Fruit fly (Drosophila melanogaster): Measurements from ENCODE around the gene mxt.
A peak's percentile ranks its signal among the peaks of the same experiment; 100 is the strongest.

mxt gene

DNA sequence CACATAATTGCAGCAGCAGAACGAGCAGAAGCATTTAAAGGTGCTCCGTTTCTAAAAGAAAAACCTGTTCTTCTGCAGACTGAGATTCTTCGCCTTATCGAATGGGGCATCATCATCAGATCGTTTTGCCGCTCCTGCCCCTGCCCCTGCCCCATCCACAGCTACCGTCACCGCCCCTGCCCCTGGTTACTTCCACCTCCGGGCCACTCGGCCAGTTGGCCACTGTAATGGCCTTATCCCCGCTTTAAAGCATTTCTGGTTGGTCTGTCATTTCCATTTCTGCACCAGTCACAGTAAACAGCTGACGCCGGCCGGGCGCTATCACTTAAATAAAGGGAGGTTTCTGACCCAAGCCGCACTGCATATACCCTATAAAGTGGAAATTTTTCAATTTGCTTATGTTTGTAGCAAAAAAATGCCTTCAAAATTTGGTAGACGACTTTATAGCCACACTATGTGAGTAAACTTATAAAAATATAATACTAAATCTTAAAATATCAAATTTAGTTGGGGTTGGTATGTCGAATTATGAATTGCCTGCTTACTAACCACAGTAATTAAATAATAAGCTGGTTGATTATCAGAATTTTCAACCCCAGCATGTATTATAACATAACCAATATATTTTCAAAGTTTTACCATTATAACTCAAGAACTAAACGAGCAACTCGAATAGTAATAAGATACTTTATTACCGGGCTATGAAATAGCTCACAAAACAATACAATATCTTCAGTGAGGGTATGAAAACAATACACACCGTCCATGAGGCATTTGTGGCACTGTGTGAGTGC lies 36.2 kb downstream of the mxt start:
- TF ChIP-seq Hr83 (GFP tag; optimal IDR thresholded peaks at IDR 0.05; ENCODE audit: poor library complexity, severe bottlenecking) (no peak), usp (GFP tag; optimal IDR thresholded peaks at IDR 0.05) (no peak), Jra (GFP tag; optimal IDR thresholded peaks at IDR 0.05) (no peak), Abd-B (GFP tag; optimal IDR thresholded peaks at IDR 0.05) (no peak), woc (GFP tag; optimal IDR thresholded peaks at IDR 0.05) (peak; percentile 93), CG32264 (GFP tag; optimal IDR thresholded peaks at IDR 0.05) (no peak), sv (GFP tag; optimal IDR thresholded peaks at IDR 0.05) (peak; percentile 51), Dif (GFP tag; optimal IDR thresholded peaks at IDR 0.05; ENCODE audit: partially characterized antibody) (no peak), br (GFP tag; optimal IDR thresholded peaks at IDR 0.05) (peak; percentile 45), HLH106 (tag; optimal IDR thresholded peaks at IDR 0.05) (peak; percentile 75), jim (GFP tag; optimal IDR thresholded peaks at IDR 0.05) (no peak), dmrt93B (GFP tag; optimal IDR thresholded peaks at IDR 0.05) (peak; percentile 64), Dfd (GFP tag; optimal IDR thresholded peaks at IDR 0.05) (no peak), N (GFP tag; optimal IDR thresholded peaks at IDR 0.05) (no peak), sage (GFP tag; optimal IDR thresholded peaks at IDR 0.05) (no peak), CrebA (GFP tag; optimal IDR thresholded peaks at IDR 0.05; ENCODE audit: borderline replicate concordance) (no peak), Vsx2 (GFP tag; optimal IDR thresholded peaks at IDR 0.05; ENCODE audit: partially characterized antibody) (no peak), rgr (GFP tag; optimal IDR thresholded peaks at IDR 0.05) (peak; percentile 57), ey (GFP tag; optimal IDR thresholded peaks at IDR 0.05) (peak; percentile 60), dsf (GFP tag; optimal IDR thresholded peaks at IDR 0.05; ENCODE audit: borderline replicate concordance) (peak; percentile 5), Myc (optimal IDR thresholded peaks at IDR 0.05) (no peak), Hr78 (GFP tag; optimal IDR thresholded peaks at IDR 0.05) (no peak), CG9705 (GFP tag; optimal IDR thresholded peaks at IDR 0.05) (peak; percentile 60), brk (GFP tag; optimal IDR thresholded peaks at IDR 0.05) (peak; percentile 20), h (GFP tag; optimal IDR thresholded peaks at IDR 0.05) (peak; percentile 58), lola (GFP tag; optimal IDR thresholded peaks at IDR 0.05) (no peak), Rel (GFP tag; optimal IDR thresholded peaks at IDR 0.05) (no peak), Rel (tag; optimal IDR thresholded peaks at IDR 0.05) (no peak), fru (GFP tag; optimal IDR thresholded peaks at IDR 0.05) (peak; percentile 62), Hnf4 (GFP tag; optimal IDR thresholded peaks at IDR 0.05) (peak; percentile 49), Sp1 (GFP tag; optimal IDR thresholded peaks at IDR 0.05) (peak; percentile 82), GATAd (GFP tag; optimal IDR thresholded peaks at IDR 0.05) (no peak), OdsH (GFP tag; optimal IDR thresholded peaks at IDR 0.05) (peak; percentile 68), psq (GFP tag; optimal IDR thresholded peaks at IDR 0.05) (peak; percentile 69), Mio (GFP tag; optimal IDR thresholded peaks at IDR 0.05) (no peak), tai (GFP tag; optimal IDR thresholded peaks at IDR 0.05) (peak; percentile 31), pan (optimal IDR thresholded peaks at IDR 0.05) (no peak), dl (GFP tag; optimal IDR thresholded peaks at IDR 0.05; ENCODE audit: insufficient read depth in 1 of 2, partially characterized antibody in 2 of 2) (no peak), foxo (GFP tag; optimal IDR thresholded peaks at IDR 0.05) (peak in 1 of 2 experiments; percentile 70)

- peak; percentile 29 for TF ChIP-seq woc (GFP tag; optimal IDR thresholded peaks at IDR 0.05)
- peak; percentile 45 for TF ChIP-seq Sp1 (GFP tag; optimal IDR thresholded peaks at IDR 0.05)
- peak; percentile 46 for TF ChIP-seq brk (GFP tag; optimal IDR thresholded peaks at IDR 0.05)
- TF ChIP-seq dl (GFP tag; optimal IDR thresholded peaks at IDR 0.05; ENCODE audit: insufficient read depth in 1 of 2, partially characterized antibody in 2 of 2), result peak in 1 of 2 experiments; percentile 26
- no peak for TF ChIP-seq Rel (GFP tag; optimal IDR thresholded peaks at IDR 0.05)
- TF ChIP-seq Rel (tag; optimal IDR thresholded peaks at IDR 0.05), result peak; percentile 44
- peak; percentile 54 for TF ChIP-seq h (GFP tag; optimal IDR thresholded peaks at IDR 0.05)
- no peak for TF ChIP-seq usp (GFP tag; optimal IDR thresholded peaks at IDR 0.05)
- peak; percentile 79 for TF ChIP-seq Vsx2 (GFP tag; optimal IDR thresholded peaks at IDR 0.05; ENCODE audit: partially characterized antibody)
- peak; percentile 73 for TF ChIP-seq Dif (GFP tag; optimal IDR thresholded peaks at IDR 0.05; ENCODE audit: partially characterized antibody)
- TF ChIP-seq sage (GFP tag; optimal IDR thresholded peaks at IDR 0.05), result peak; percentile 15
- peak; percentile 42 for TF ChIP-seq OdsH (GFP tag; optimal IDR thresholded peaks at IDR 0.05)
- TF ChIP-seq sv (GFP tag; optimal IDR thresholded peaks at IDR 0.05), result no peak
- TF ChIP-seq ey (GFP tag; optimal IDR thresholded peaks at IDR 0.05), result peak; percentile 0
- TF ChIP-seq rgr (GFP tag; optimal IDR thresholded peaks at IDR 0.05), result peak; percentile 4
- TF ChIP-seq fru (GFP tag; optimal IDR thresholded peaks at IDR 0.05), result no peak
Measured at dm6 chr2L:4810044-4810609, 37.0 kb downstream of the mxt start.
